Worm (Caenorhabditis elegans) whole organism, young adult: ENCODE measurements around the gene F32D8.12.

Experiments
- F23B12.7 ChIP-seq: sonication (generic microtip); optimal IDR thresholded peaks from 2 replicates; lab custom pipeline; 2017; ENCODE audit warnings: missing genetic modification characterization, mild to moderate bottlenecking, missing compliant biosample characterization, antibody characterized with exemption, moderate library complexity; ENCODE audit not compliant: insufficient read depth
- F33H1.4 ChIP-seq: fragments of 200-800 bp; sonication (Bioruptor generic); IDR thresholded peaks from 2 replicates; pipeline ENCODE4 v1.3.6; 2022; ENCODE audit warnings: missing genetic modification reagents, missing genetic modification characterization, missing compliant biosample characterization
- F39B2.1 ChIP-seq: fragments of 200-800 bp; sonication (Bioruptor generic); IDR thresholded peaks from 2 replicates; pipeline ENCODE4 v1.3.6; 2022; ENCODE audit warnings: missing genetic modification reagents, missing genetic modification characterization, missing compliant biosample characterization
- F55B11.4 ChIP-seq: sonication (generic microtip); optimal IDR thresholded peaks from 2 replicates; lab custom pipeline; 2016; ENCODE audit warnings: missing compliant biosample characterization, missing genetic modification characterization, borderline replicate concordance; ENCODE audit not compliant: insufficient read depth
- Y53F4B.3 ChIP-seq: fragments of 200-800 bp; sonication (Bioruptor generic); IDR thresholded peaks from 2 replicates; pipeline ENCODE4 v1.3.6; 2022; ENCODE audit warnings: missing genetic modification reagents, missing genetic modification characterization, missing compliant biosample characterization
- akir-1 ChIP-seq: fragments of 200-800 bp; sonication (Bioruptor generic); optimal IDR thresholded peaks from 2 replicates; lab custom pipeline; 2018; ENCODE audit warnings: mild to moderate bottlenecking, missing genetic modification characterization, moderate library complexity, missing compliant biosample characterization
- atf-7 ChIP-seq: sonication (generic microtip); optimal IDR thresholded peaks from 2 replicates; lab custom pipeline; 2017; ENCODE audit warnings: mild to moderate bottlenecking, missing genetic modification characterization, missing compliant biosample characterization
- attf-3 ChIP-seq: fragments of 200-800 bp; sonication (Bioruptor generic); conservative IDR thresholded peaks from 2 replicates; pipeline ENCODE4 v1.3.6; 2022; ENCODE audit warnings: missing genetic modification reagents, missing genetic modification characterization, missing compliant biosample characterization
- bed-1 ChIP-seq: fragments of 200-800 bp; sonication (Bioruptor generic); IDR thresholded peaks from 2 replicates; pipeline ENCODE4 v1.3.6; 2022; ENCODE audit warnings: missing genetic modification reagents, missing genetic modification characterization, missing compliant biosample characterization
- cebp-1 ChIP-seq, 2 experiments: fragments of 200-800 bp in 1 of 2; sonication (Bioruptor generic) in 1 of 2; sonication (generic microtip) in 1 of 2; IDR thresholded peaks in 1 of 2; optimal IDR thresholded peaks in 1 of 2; 2 replicates each; pipeline versions ENCODE4 v1.3.6 to Lab custom; 2017 to 2022; ENCODE audit warnings: missing compliant biosample characterization in 2 of 2, missing genetic modification characterization in 2 of 2, mild to moderate bottlenecking in 1 of 2, missing genetic modification reagents in 1 of 2, moderate library complexity in 1 of 2
- cebp-2 ChIP-seq: fragments of 200-800 bp; sonication (Bioruptor generic); IDR thresholded peaks from 2 replicates; pipeline ENCODE4 v1.3.6; 2022; ENCODE audit warnings: missing genetic modification characterization, missing compliant biosample characterization
- ceh-27 ChIP-seq: fragments of 200-800 bp; sonication (Bioruptor generic); optimal IDR thresholded peaks from 2 replicates; lab custom pipeline; 2018; ENCODE audit warnings: mild to moderate bottlenecking, missing genetic modification characterization, moderate library complexity, missing compliant biosample characterization
- chd-7 ChIP-seq: sonication (generic microtip); optimal IDR thresholded peaks from 2 replicates; lab custom pipeline; 2016; ENCODE audit warnings: mild to moderate bottlenecking, missing genetic modification characterization, moderate library complexity, missing compliant biosample characterization
- die-1 ChIP-seq: sonication (generic microtip); optimal IDR thresholded peaks from 2 replicates; lab custom pipeline; 2016; ENCODE audit warnings: missing genotype, mild to moderate bottlenecking, missing genetic modification characterization, missing compliant biosample characterization
- dpff-1 ChIP-seq: sonication (generic microtip); optimal IDR thresholded peaks from 2 replicates; lab custom pipeline; 2017; ENCODE audit warnings: mild to moderate bottlenecking, missing genetic modification characterization, missing compliant biosample characterization
- efl-1 ChIP-seq: fragments of 150-350 bp; optimal IDR thresholded peaks from 2 replicates; lab custom pipeline; 2014; ENCODE audit warnings: missing biosample characterization, missing genetic modification reagents, missing genetic modification characterization
- egl-44 ChIP-seq: fragments of 200-800 bp; sonication (Bioruptor generic); IDR thresholded peaks from 2 replicates; pipeline ENCODE4 v1.3.6; 2022; ENCODE audit warnings: missing genetic modification reagents, missing genetic modification characterization, missing compliant biosample characterization
- ets-4 ChIP-seq: fragments of 200-800 bp; sonication (Bioruptor generic); optimal IDR thresholded peaks from 2 replicates; lab custom pipeline; 2018; ENCODE audit warnings: mild to moderate bottlenecking, missing genetic modification characterization, missing compliant biosample characterization
- fkh-3 ChIP-seq: sonication (generic microtip); optimal IDR thresholded peaks from 2 replicates; lab custom pipeline; 2016; ENCODE audit warnings: mild to moderate bottlenecking, missing genetic modification characterization, missing compliant biosample characterization
- him-1 ChIP-seq: sonication (generic microtip); optimal IDR thresholded peaks from 2 replicates; lab custom pipeline; 2016; ENCODE audit warnings: missing genotype, missing genetic modification reagents, missing genetic modification characterization, missing compliant biosample characterization
- hlh-12 ChIP-seq: sonication (generic microtip); optimal IDR thresholded peaks from 2 replicates; lab custom pipeline; 2016; ENCODE audit warnings: missing genetic modification characterization, missing compliant biosample characterization
- hrde-1 ChIP-seq: sonication (generic microtip); optimal IDR thresholded peaks from 2 replicates; lab custom pipeline; 2016; ENCODE audit warnings: missing genetic modification characterization, mild to moderate bottlenecking, missing compliant biosample characterization, moderate library complexity, missing genotype, missing genetic modification reagents, borderline replicate concordance
- hsf-1 ChIP-seq: fragments of 200-800 bp; sonication (Bioruptor generic); IDR thresholded peaks from 2 replicates; pipeline ENCODE4 v1.3.6; 2022; ENCODE audit warnings: missing genetic modification reagents, missing genetic modification characterization, missing compliant biosample characterization
- lin-26 ChIP-seq: fragments of 200-800 bp; sonication (Bioruptor generic); IDR thresholded peaks from 2 replicates; pipeline ENCODE4 v1.3.6; 2022; ENCODE audit warnings: missing genetic modification reagents, missing genetic modification characterization, missing compliant biosample characterization
- lin-35 ChIP-seq, 3 experiments: fragments of 150-350 bp in 2 of 3; sonication (generic microtip) in 1 of 3; optimal IDR thresholded peaks; 2 replicates each; lab custom pipeline; 2014 to 2018; ENCODE audit warnings: missing biosample characterization in 3 of 3, missing genetic modification characterization in 3 of 3, missing genetic modification reagents in 3 of 3
- madf-10 ChIP-seq: sonication (generic microtip); optimal IDR thresholded peaks from 2 replicates; lab custom pipeline; 2016; ENCODE audit warnings: mild to moderate bottlenecking, missing genetic modification characterization, missing compliant biosample characterization
- madf-3 ChIP-seq: fragments of 200-800 bp; sonication (Bioruptor generic); IDR thresholded peaks from 2 replicates; pipeline ENCODE4 v1.3.6; 2022; ENCODE audit warnings: missing genetic modification reagents, missing genetic modification characterization, missing compliant biosample characterization
- mel-28 ChIP-seq: sonication (generic microtip); optimal IDR thresholded peaks from 2 replicates; lab custom pipeline; 2016; ENCODE audit warnings: borderline replicate concordance, mild to moderate bottlenecking, missing genetic modification characterization, missing compliant biosample characterization
- nfya-1 ChIP-seq: sonication (generic microtip); optimal IDR thresholded peaks from 2 replicates; lab custom pipeline; 2017; ENCODE audit warnings: antibody characterized with exemption, missing compliant biosample characterization, missing genetic modification characterization, borderline replicate concordance; ENCODE audit not compliant: insufficient read depth
- nfya-2 ChIP-seq: fragments of 200-800 bp; sonication (Bioruptor generic); IDR thresholded peaks from 2 replicates; pipeline ENCODE4 v1.3.6; 2022; ENCODE audit warnings: missing genetic modification reagents, missing genetic modification characterization, missing compliant biosample characterization
- nhr-27 ChIP-seq: fragments of 200-800 bp; sonication (Bioruptor generic); optimal IDR thresholded peaks from 2 replicates; lab custom pipeline; 2018; ENCODE audit warnings: mild to moderate bottlenecking, missing genetic modification characterization, moderate library complexity, missing compliant biosample characterization
- rcor-1 ChIP-seq: fragments of 200-800 bp; sonication (Bioruptor generic); IDR thresholded peaks from 2 replicates; pipeline ENCODE4 v1.3.6; 2022; ENCODE audit warnings: missing genetic modification reagents, missing genetic modification characterization, missing compliant biosample characterization
- repo-1 ChIP-seq: sonication (generic microtip); optimal IDR thresholded peaks from 2 replicates; lab custom pipeline; 2017; ENCODE audit warnings: mild to moderate bottlenecking, missing genetic modification characterization, missing compliant biosample characterization
- sea-2 ChIP-seq: fragments of 200-800 bp; sonication (Bioruptor generic); IDR thresholded peaks from 2 replicates; pipeline ENCODE4 v1.3.6; 2022; ENCODE audit warnings: missing genetic modification characterization, missing compliant biosample characterization
- snpc-1.1 ChIP-seq: sonication (generic microtip); optimal IDR thresholded peaks from 2 replicates; lab custom pipeline; 2017; ENCODE audit warnings: missing genetic modification characterization, mild to moderate bottlenecking, missing compliant biosample characterization, antibody characterized with exemption, moderate library complexity, missing genotype, missing genetic modification reagents; ENCODE audit not compliant: insufficient read depth
- snpc-4 ChIP-seq, 5 experiments: fragments of 150-350 bp in 1 of 5; sonication (generic microtip) in 4 of 5; optimal IDR thresholded peaks; 2 replicates each; lab custom pipeline; 2014 to 2018; ENCODE audit warnings: missing genetic modification characterization in 5 of 5, missing biosample characterization in 3 of 5, antibody characterized with exemption in 2 of 5, mild to moderate bottlenecking in 2 of 5, missing compliant biosample characterization in 2 of 5, missing genotype in 2 of 5, moderate library complexity in 2 of 5, missing genetic modification reagents in 1 of 5
- ztf-18 ChIP-seq: sonication (generic microtip); optimal IDR thresholded peaks from 2 replicates; lab custom pipeline; 2016; ENCODE audit warnings: missing genotype, mild to moderate bottlenecking, missing genetic modification characterization, missing compliant biosample characterization
- ztf-3 ChIP-seq: fragments of 200-800 bp; sonication (Bioruptor generic); optimal IDR thresholded peaks from 2 replicates; lab custom pipeline; 2018; ENCODE audit warnings: mild to moderate bottlenecking, missing genetic modification characterization, missing compliant biosample characterization

F32D8.12 gene

DNA sequence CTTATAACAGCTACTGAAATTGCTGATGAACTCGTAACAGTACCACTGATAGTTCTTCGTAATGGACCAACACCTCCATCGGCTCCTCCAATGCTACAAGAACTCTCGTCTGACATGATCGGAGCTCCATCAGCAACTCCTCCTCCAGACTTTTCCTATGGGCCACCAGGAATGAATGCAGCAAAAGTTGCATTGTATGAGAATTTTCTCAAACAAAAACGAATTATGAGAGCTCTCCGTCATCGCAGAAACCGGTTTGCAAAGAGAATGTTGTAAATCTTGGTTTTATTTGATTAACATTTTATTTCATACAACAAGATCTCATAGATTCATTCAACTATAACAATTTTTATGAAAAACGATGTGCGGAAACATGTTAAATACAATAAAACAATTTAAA, 3.3 kb downstream of the F32D8.12 start (continued):
- TF ChIP-seq repo-1 (peak; percentile 84), madf-10 (tag; lab: Kevin White, UChicago) (no peak), rcor-1 (no peak), hsf-1 (GFP tag; lab: Robert Waterston, UW) (no peak)

ce11 chrV:10886405-10886887, 4.4 kb downstream of the F32D8.12 start, which contains the start of gene F32D8.3:
TSS of gene F32D8.3 (plus strand) at chrV:10886837.
- TF ChIP-seq sea-2 (no peak), nhr-27 (tag; lab: Kevin White, UChicago) (no peak), attf-3 (GFP tag; lab: Robert Waterston, UW) (no peak), hsf-1 (GFP tag; lab: Robert Waterston, UW) (no peak), snpc-1.1 (tag; lab: Kevin White, UChicago) (no peak), ceh-27 (GFP tag; lab: Kevin White, UChicago) (no peak), egl-44 (GFP tag; lab: Robert Waterston, UW) (no peak), chd-7 (tag; lab: Kevin White, UChicago) (no peak), cebp-2 (GFP tag; lab: Robert Waterston, UW) (no peak)

ce11 chrV:10883478-10883877, 7.3 kb downstream of the F32D8.12 start, which contains the start of gene F32D8.2:
TSS of gene F32D8.2 (plus strand) at chrV:10883778.
- TF ChIP-seq lin-35 (GFP tag; optimal IDR thresholded peaks at IDR 0.05; lab: Kevin White, UChicago), result no peak
- no peak for TF ChIP-seq efl-1 (GFP tag; lab: Kevin White, UChicago)
- no peak for TF ChIP-seq dpff-1 (tag; lab: Kevin White, UChicago)
- no peak for TF ChIP-seq hrde-1 (tag; lab: Kevin White, UChicago)
- no peak for TF ChIP-seq nfya-1 (tag; lab: Kevin White, UChicago)
- no peak for TF ChIP-seq nfya-2 (GFP tag; lab: Robert Waterston, UW)
- no peak for TF ChIP-seq Y53F4B.3 (GFP tag; lab: Robert Waterston, UW)
- no peak for TF ChIP-seq rcor-1
- no peak for TF ChIP-seq bed-1 (GFP tag; lab: Robert Waterston, UW)
- no peak for TF ChIP-seq ets-4
- no peak for TF ChIP-seq akir-1
- no peak for TF ChIP-seq cebp-1 (GFP tag; IDR thresholded peaks at IDR 0.05; lab: Robert Waterston, UW)
- TF ChIP-seq cebp-1 (tag; optimal IDR thresholded peaks at IDR 0.05; lab: Kevin White, UChicago), result no peak
- no peak for TF ChIP-seq madf-3 (GFP tag; lab: Robert Waterston, UW)
- no peak for TF ChIP-seq F33H1.4
- no peak for TF ChIP-seq ztf-18 (tag; lab: Kevin White, UChicago)
- TF ChIP-seq him-1 (tag; lab: Kevin White, UChicago), result no peak
- no peak for TF ChIP-seq hsf-1 (GFP tag; lab: Robert Waterston, UW)
- TF ChIP-seq die-1 (tag; lab: Kevin White, UChicago), result no peak
- no peak for TF ChIP-seq F39B2.1 (GFP tag; lab: Robert Waterston, UW)

DNA sequence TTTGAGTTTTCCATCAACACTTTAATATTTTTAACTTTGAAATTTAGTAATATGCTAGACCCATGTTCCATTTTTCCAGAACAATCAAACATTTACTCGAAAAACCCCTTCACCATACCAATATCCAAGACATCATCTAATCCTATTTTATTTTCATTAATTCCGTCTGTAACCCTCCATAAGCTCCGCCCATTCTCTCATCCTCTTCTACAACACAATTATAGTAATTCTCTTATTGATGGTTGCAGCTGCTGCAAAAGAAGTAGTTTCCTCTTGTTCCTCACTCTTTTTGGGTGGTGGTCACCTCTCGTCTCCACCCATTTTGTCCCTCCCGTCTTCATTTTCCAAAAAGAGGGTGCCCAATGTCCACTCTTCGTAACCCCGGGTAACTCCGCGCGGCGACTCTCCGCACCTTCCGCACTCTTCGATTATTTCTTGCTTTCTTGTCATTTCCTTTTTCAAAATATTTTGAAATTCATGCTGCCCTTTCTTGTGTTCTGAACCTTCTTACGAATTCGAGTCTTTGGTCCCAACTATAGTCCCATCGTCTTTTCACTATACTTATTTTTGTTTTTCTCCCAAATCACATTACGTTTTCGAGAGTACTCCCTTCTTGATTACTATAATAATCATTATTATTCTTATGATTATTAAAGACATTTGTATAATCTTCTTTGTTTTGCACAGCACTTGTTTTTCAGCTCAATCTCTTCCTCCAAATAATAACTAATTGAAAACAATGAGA, 10.5 kb downstream of the F32D8.12 start, which contains the start of gene F32D8.1:
F32D8.1 (plus strand) TSS at position 695 of the 745 bp plus-strand sequence.
- no peak for TF ChIP-seq fkh-3 (tag; lab: Kevin White, UChicago)
- TF ChIP-seq F55B11.4 (tag; lab: Kevin White, UChicago), result no peak
- TF ChIP-seq snpc-4 (GFP tag; optimal IDR thresholded peaks at IDR 0.05; lab: Kevin White, UChicago), result no peak
- TF ChIP-seq snpc-4 (tag; optimal IDR thresholded peaks at IDR 0.05; lab: Kevin White, UChicago), result no peak
- no peak for TF ChIP-seq madf-10 (tag; lab: Kevin White, UChicago)
- no peak for TF ChIP-seq dpff-1 (tag; lab: Kevin White, UChicago)
- no peak for TF ChIP-seq hlh-12 (tag; lab: Kevin White, UChicago)
- TF ChIP-seq F23B12.7 (tag; lab: Kevin White, UChicago), result no peak
- no peak for TF ChIP-seq lin-35 (GFP tag; optimal IDR thresholded peaks at IDR 0.05; lab: Kevin White, UChicago)
- no peak for TF ChIP-seq mel-28 (tag; lab: Kevin White, UChicago)
- TF ChIP-seq lin-26 (GFP tag; lab: Robert Waterston, UW), result no peak
- TF ChIP-seq ztf-3 (GFP tag; lab: Kevin White, UChicago), result no peak
- TF ChIP-seq atf-7 (tag; lab: Kevin White, UChicago), result no peak
